Fruit fly (Drosophila melanogaster): Measurements from ENCODE around the gene Sfp24Bb.
A peak's percentile ranks its signal among the peaks of the same experiment; 100 is the strongest.

The Sfp24Bb gene

DNA sequence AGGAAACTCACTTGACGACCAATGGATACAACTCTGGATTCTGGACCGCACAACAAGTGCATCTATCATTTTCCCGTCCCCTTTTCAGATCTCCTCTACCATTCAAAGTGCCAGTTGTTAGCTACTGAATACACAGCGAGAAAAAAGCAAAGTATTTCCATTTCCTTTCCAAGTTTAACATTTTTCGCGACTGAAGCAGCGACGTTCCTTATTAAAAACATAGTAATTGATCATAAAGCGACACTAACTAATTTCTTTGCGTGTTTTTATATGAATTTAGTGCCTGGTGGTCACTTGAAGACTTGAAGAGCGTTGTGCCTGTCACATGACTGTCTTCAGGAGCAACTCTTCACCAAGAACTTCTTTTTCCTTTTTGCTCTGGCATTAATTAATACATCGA lies 24.2 kb downstream of the Sfp24Bb start:
- TF ChIP-seq Snoo (tag; optimal IDR thresholded peaks at IDR 0.05): no peak
- TF ChIP-seq CG4496 (GFP tag; IDR thresholded peaks at IDR 0.05): peak; percentile 49; the same call in 1 of the 3 replicates
- peak; percentile 71 for TF ChIP-seq CG14655 (GFP tag; optimal IDR thresholded peaks at IDR 0.05)
- no peak for TF ChIP-seq CG12605 (GFP tag; IDR thresholded peaks at IDR 0.05)
- TF ChIP-seq CG8301 (tag; optimal IDR thresholded peaks at IDR 0.05): peak; percentile 73
- no peak for TF ChIP-seq rn (GFP tag; IDR thresholded peaks at IDR 0.05)
- TF ChIP-seq Ets98B (GFP tag; IDR thresholded peaks at IDR 0.05): peak; percentile 49
- no peak for TF ChIP-seq CG10348 (GFP tag; IDR thresholded peaks at IDR 0.05)
- peak; percentile 49; the same call in 1 of the 3 replicates for TF ChIP-seq fd96Ca (GFP tag; IDR thresholded peaks at IDR 0.05)
- no peak for TF ChIP-seq D1 (tag; optimal IDR thresholded peaks at IDR 0.05)
- peak; percentile 47 for TF ChIP-seq Pif1A (GFP tag; optimal IDR thresholded peaks at IDR 0.05)
- TF ChIP-seq gl (tag; optimal IDR thresholded peaks at IDR 0.05): no peak
- no peak for TF ChIP-seq CG15710 (tag; optimal IDR thresholded peaks at IDR 0.05)
- TF ChIP-seq Pif1B (GFP tag; optimal IDR thresholded peaks at IDR 0.05): peak; percentile 22
- TF ChIP-seq EcR (GFP tag; optimal IDR thresholded peaks at IDR 0.05): no peak
- no peak for TF ChIP-seq CG8159 (tag; optimal IDR thresholded peaks at IDR 0.05)
- no peak for TF ChIP-seq CG34367 (tag; optimal IDR thresholded peaks at IDR 0.05)
- TF ChIP-seq CG32121 (GFP tag; IDR thresholded peaks at IDR 0.05): no peak
- peak; percentile 19 for TF ChIP-seq CG17806 (tag; optimal IDR thresholded peaks at IDR 0.05)
- TF ChIP-seq CG9948 (tag; optimal IDR thresholded peaks at IDR 0.05): peak; percentile 18
- no peak for TF ChIP-seq CG13204 (GFP tag; optimal IDR thresholded peaks at IDR 0.05)

DNA sequence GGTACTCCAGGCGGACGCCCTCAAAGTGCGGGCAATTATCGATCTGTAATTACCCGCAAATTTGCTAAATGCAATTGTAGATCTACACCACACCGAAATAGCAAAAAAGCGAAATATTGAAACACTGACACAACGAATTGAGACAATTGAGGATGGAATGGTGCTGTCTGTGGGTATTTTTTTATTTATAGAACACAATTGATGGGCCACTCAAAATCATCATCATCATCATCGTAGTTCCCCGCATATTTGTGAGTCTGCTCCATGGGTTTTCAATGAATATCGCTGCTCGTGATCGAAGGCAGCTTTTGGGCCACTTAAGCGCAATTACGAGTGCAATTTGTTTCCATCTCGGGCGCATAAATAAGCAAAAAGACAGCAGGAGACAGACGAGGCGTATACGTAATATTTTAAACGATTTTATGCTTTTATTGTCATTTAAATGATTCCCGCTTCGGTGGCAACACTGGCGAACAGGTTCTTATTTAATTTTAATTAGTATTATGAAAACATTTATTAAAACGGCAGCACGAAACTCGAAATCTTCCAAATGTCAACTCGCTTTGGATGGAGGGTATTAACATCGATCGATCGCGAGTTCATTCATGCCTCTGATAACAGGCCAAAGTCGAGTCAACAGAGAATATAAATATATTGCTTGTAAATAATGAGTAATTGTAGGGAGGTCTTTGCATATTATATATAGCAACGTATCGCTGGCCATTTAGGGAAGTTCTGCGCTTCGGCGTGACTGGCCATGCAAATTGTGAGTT lies 27.2 kb downstream of the Sfp24Bb start:
- TF ChIP-seq EcR (GFP tag; optimal IDR thresholded peaks at IDR 0.05) (peak; percentile 51), CG12605 (GFP tag; IDR thresholded peaks at IDR 0.05) (no peak)

DNA sequence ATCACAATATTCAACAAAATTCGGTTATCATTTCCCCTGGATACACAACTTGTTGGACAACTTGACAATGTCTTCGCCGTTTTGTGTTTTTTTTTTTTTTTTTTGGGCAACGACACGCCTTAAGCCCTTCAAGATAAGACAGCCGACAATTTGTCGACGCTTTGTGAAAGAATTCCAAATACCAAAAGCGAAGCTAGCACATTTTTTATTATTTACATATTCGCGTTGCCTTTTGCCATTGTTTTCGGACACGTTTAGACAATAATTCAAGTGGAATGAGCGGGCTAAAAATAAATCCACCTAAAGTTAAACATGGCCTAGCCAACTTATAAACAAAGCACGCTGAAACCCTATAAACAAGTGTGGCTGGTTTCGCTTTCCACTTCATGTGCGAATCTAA lies 28.6 kb downstream of the Sfp24Bb start:
- TF ChIP-seq D1 (tag; optimal IDR thresholded peaks at IDR 0.05) (no peak), Snoo (tag; optimal IDR thresholded peaks at IDR 0.05) (no peak), CG14655 (GFP tag; optimal IDR thresholded peaks at IDR 0.05) (no peak), Ets98B (GFP tag; IDR thresholded peaks at IDR 0.05) (no peak), CG9948 (tag; optimal IDR thresholded peaks at IDR 0.05) (no peak), CG4496 (GFP tag; IDR thresholded peaks at IDR 0.05) (no peak), CG12605 (GFP tag; IDR thresholded peaks at IDR 0.05) (no peak), CG17806 (tag; optimal IDR thresholded peaks at IDR 0.05) (no peak)

DNA sequence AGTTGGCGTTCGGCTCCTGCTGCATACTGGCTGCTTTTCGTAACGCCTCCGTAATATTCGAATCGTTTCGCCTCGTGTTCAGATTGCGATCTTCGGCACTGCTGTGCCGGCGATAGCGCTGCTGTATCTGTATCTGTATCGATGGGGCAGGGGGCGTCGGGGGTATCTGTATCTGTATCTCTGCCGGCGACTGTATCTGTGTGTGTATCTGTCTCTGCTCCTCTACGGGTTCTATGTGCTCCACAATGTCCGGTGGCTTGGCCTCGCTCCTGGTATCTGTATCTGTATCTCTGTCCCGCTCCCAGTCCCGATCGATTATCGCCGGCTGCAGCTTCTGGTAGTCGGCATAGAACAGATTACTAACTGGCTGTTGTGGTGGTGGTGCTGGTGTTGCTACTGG lies 29.7 kb downstream of the Sfp24Bb start:
- TF ChIP-seq CG32121 (GFP tag; IDR thresholded peaks at IDR 0.05) (no peak; the same call in 1 of the 2 replicates), CG8159 (tag; optimal IDR thresholded peaks at IDR 0.05) (peak; percentile 7), Pif1A (GFP tag; optimal IDR thresholded peaks at IDR 0.05) (no peak), fd96Ca (GFP tag; IDR thresholded peaks at IDR 0.05) (peak; percentile 58; the same call in 1 of the 3 replicates), CG14655 (GFP tag; optimal IDR thresholded peaks at IDR 0.05) (no peak), CG9948 (tag; optimal IDR thresholded peaks at IDR 0.05) (no peak), Ets98B (GFP tag; IDR thresholded peaks at IDR 0.05) (peak; percentile 23; the same call in 1 of the 2 replicates), CG4496 (GFP tag; IDR thresholded peaks at IDR 0.05) (no peak), CG10348 (GFP tag; IDR thresholded peaks at IDR 0.05) (no peak), CG12605 (GFP tag; IDR thresholded peaks at IDR 0.05) (peak; percentile 14; the same call in 1 of the 2 replicates), EcR (GFP tag; optimal IDR thresholded peaks at IDR 0.05) (peak; percentile 85), Pif1B (GFP tag; optimal IDR thresholded peaks at IDR 0.05) (no peak), CG15710 (tag; optimal IDR thresholded peaks at IDR 0.05) (no peak), CG13204 (GFP tag; optimal IDR thresholded peaks at IDR 0.05) (peak; percentile 87), Snoo (tag; optimal IDR thresholded peaks at IDR 0.05) (no peak), rn (GFP tag; IDR thresholded peaks at IDR 0.05) (no peak)

DNA sequence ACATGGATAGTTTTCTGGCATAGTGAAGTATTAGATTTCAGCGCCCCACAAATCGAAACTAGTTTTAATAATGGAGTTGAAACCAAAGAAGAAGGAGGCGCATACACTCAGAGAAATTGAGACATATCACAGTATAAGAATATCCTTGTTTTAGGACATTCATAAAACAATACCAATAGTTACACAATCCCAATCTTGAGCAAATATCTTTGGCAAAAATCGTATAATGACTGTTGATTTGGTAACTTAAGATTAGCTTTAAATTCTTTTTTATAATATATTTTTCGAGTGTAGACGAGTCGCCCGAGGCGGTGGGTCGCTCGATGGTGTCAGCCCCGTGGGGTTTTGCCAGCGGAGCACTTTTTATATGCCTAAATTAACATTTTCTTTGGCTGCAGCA lies 34.1 kb downstream of the Sfp24Bb start:
- TF ChIP-seq rn (GFP tag; IDR thresholded peaks at IDR 0.05) (0 out of 2 replicates have a peak, but pooled peaks have one; percentile 14), CG8159 (tag; optimal IDR thresholded peaks at IDR 0.05) (no peak), fd96Ca (GFP tag; IDR thresholded peaks at IDR 0.05) (no peak), CG8301 (tag; optimal IDR thresholded peaks at IDR 0.05) (peak; percentile 5), Pif1B (GFP tag; optimal IDR thresholded peaks at IDR 0.05) (no peak), Ets98B (GFP tag; IDR thresholded peaks at IDR 0.05) (peak; percentile 49; the same call in 1 of the 2 replicates), CG4496 (GFP tag; IDR thresholded peaks at IDR 0.05) (peak; percentile 45; the same call in 1 of the 3 replicates), CG32121 (GFP tag; IDR thresholded peaks at IDR 0.05) (peak; percentile 58)

DNA sequence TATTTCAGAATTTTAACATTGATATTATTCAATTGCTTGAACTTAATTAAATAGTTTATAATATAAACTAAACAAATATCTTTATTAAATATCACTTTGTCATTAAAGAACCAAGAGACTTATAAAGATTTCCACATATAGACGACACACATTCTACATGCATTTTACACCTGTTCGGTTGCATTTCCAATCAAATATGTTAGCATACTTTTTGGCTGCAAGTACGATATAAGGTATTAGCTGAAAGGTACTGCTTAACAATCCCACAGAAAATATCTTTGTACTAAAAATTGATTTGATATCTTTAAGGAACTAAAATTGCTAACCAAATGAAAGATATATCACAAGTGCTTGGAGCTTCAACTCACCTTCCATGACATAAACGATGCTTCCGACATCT lies 35.7 kb downstream of the Sfp24Bb start:
- TF ChIP-seq CG8301 (tag; optimal IDR thresholded peaks at IDR 0.05) (no peak), CG12605 (GFP tag; IDR thresholded peaks at IDR 0.05) (no peak), CG17806 (tag; optimal IDR thresholded peaks at IDR 0.05) (no peak), CG32121 (GFP tag; IDR thresholded peaks at IDR 0.05) (no peak), Ets98B (GFP tag; IDR thresholded peaks at IDR 0.05) (no peak), CG34367 (tag; optimal IDR thresholded peaks at IDR 0.05) (no peak), gl (tag; optimal IDR thresholded peaks at IDR 0.05) (no peak), D1 (tag; optimal IDR thresholded peaks at IDR 0.05) (no peak)

All from whole organism, pupa.